Worm (Caenorhabditis elegans) whole organism, L4 larva: ENCODE measurements around the gene C01G5.4.

ENCODE experiments used
- F37D6.2 ChIP-seq: sonication (generic microtip); optimal IDR thresholded peaks from 2 replicates; lab custom pipeline; 2016; ENCODE audit warnings: mild to moderate bottlenecking, missing genetic modification characterization, missing compliant biosample characterization
- F49E8.2 ChIP-seq: sonication (generic microtip); optimal IDR thresholded peaks from 2 replicates; lab custom pipeline; 2016; ENCODE audit warnings: missing compliant biosample characterization, mild to moderate bottlenecking, missing genetic modification characterization, borderline replicate concordance
- Y48G9A.11 ChIP-seq: fragments of 200-800 bp; sonication (Bioruptor generic); IDR thresholded peaks from 2 replicates; pipeline ENCODE4 v1.3.6; 2022; ENCODE audit warnings: missing genetic modification reagents, missing genetic modification characterization, missing compliant biosample characterization
- Y5F2A.4 ChIP-seq: fragments of 200-800 bp; sonication (Bioruptor generic); optimal IDR thresholded peaks from 2 replicates; lab custom pipeline; 2018; ENCODE audit warnings: mild to moderate bottlenecking, missing genetic modification characterization, missing compliant biosample characterization
- aha-1 ChIP-seq: fragments of 150-350 bp; peaks from one replicate; lab custom pipeline; 2014; ENCODE audit warnings: missing biosample characterization, missing genetic modification characterization
- aly-2 ChIP-seq: sonication (generic microtip); optimal IDR thresholded peaks from 2 replicates; lab custom pipeline; 2018; ENCODE audit warnings: missing biosample characterization, missing genetic modification characterization
- attf-4 ChIP-seq: sonication (generic microtip); optimal IDR thresholded peaks from 3 replicates; lab custom pipeline; 2017; ENCODE audit warnings: missing biosample characterization, missing genetic modification characterization
- ceh-20 ChIP-seq: fragments of 200-800 bp; sonication (Bioruptor generic); IDR thresholded peaks from 2 replicates; pipeline ENCODE4 v1.3.6; 2022; ENCODE audit warnings: missing genetic modification reagents, missing genetic modification characterization, missing compliant biosample characterization
- ceh-32 ChIP-seq: sonication (generic microtip); optimal IDR thresholded peaks from 2 replicates; lab custom pipeline; 2016; ENCODE audit warnings: mild to moderate bottlenecking, missing genetic modification characterization, missing compliant biosample characterization; ENCODE audit not compliant: poor library complexity
- ceh-44 ChIP-seq: fragments of 200-800 bp; sonication (Bioruptor generic); IDR thresholded peaks from 2 replicates; pipeline ENCODE4 v1.3.6; 2022; ENCODE audit warnings: missing genetic modification reagents, missing genetic modification characterization, missing compliant biosample characterization
- cey-2 ChIP-seq: sonication (generic microtip); optimal IDR thresholded peaks from 3 replicates; lab custom pipeline; 2017; ENCODE audit warnings: missing genetic modification characterization, mild to moderate bottlenecking, missing compliant biosample characterization, antibody characterized with exemption, borderline replicate concordance; ENCODE audit not compliant: insufficient read depth
- daf-12 ChIP-seq: fragments of 150-350 bp; optimal IDR thresholded peaks from 2 replicates; lab custom pipeline; 2014; ENCODE audit warnings: missing biosample characterization, missing genetic modification reagents, missing genetic modification characterization
- daf-16 ChIP-seq, 3 experiments: sonication (generic microtip); optimal IDR thresholded peaks; 2 replicates each; lab custom pipeline; 2016 to 2017; ENCODE audit warnings: missing genetic modification characterization in 3 of 3, missing genetic modification reagents in 3 of 3, mild to moderate bottlenecking in 2 of 3, missing compliant biosample characterization in 2 of 3, missing biosample characterization in 1 of 3, moderate library complexity in 1 of 3
- dmd-6 ChIP-seq: fragments of 200-800 bp; sonication (Bioruptor generic); IDR thresholded peaks from 2 replicates; pipeline ENCODE4 v1.3.6; 2022; ENCODE audit warnings: missing genetic modification reagents, missing genetic modification characterization, missing compliant biosample characterization
- dmd-9 ChIP-seq: fragments of 200-800 bp; sonication (Bioruptor generic); IDR thresholded peaks from 2 replicates; pipeline ENCODE4 v1.3.6; 2022; ENCODE audit warnings: missing genetic modification reagents, missing genetic modification characterization, missing compliant biosample characterization
- duxl-1 ChIP-seq: sonication (generic microtip); optimal IDR thresholded peaks from 2 replicates; lab custom pipeline; 2016; ENCODE audit warnings: mild to moderate bottlenecking, missing genetic modification characterization, moderate library complexity, missing compliant biosample characterization; ENCODE audit not compliant: poor library complexity
- egl-43 ChIP-seq: fragments of 200-800 bp; sonication (Bioruptor generic); IDR thresholded peaks from 2 replicates; pipeline ENCODE4 v1.3.6; 2022; ENCODE audit warnings: missing genetic modification reagents, missing genetic modification characterization, missing compliant biosample characterization
- fkh-10 ChIP-seq: fragments of 150-350 bp; optimal IDR thresholded peaks from 2 replicates; lab custom pipeline; 2014; ENCODE audit warnings: missing biosample characterization, missing genetic modification reagents, missing genetic modification characterization
- hlh-30 ChIP-seq: sonication (generic microtip); optimal IDR thresholded peaks from 2 replicates; lab custom pipeline; 2017; ENCODE audit warnings: antibody characterized with exemption, mild to moderate bottlenecking, missing genetic modification characterization, missing compliant biosample characterization; ENCODE audit not compliant: insufficient read depth
- lin-15B ChIP-seq: fragments of 150-350 bp; sonication (generic microtip); optimal IDR thresholded peaks from 3 replicates; lab custom pipeline; 2014; ENCODE audit warnings: missing biosample characterization, missing genetic modification characterization
- lin-38 ChIP-seq: fragments of 200-800 bp; sonication (Bioruptor generic); IDR thresholded peaks from 2 replicates; pipeline ENCODE4 v1.3.6; 2022; ENCODE audit warnings: missing genetic modification reagents, missing genetic modification characterization, missing compliant biosample characterization
- lsy-2 ChIP-seq, 2 experiments: fragments of 150-350 bp in 1 of 2; sonication (generic microtip) in 1 of 2; optimal IDR thresholded peaks; 2 replicates each; lab custom pipeline; 2014 to 2017; ENCODE audit warnings: missing biosample characterization in 2 of 2, missing genetic modification characterization in 2 of 2
- nhr-11 ChIP-seq: fragments of 150-350 bp; optimal IDR thresholded peaks from 2 replicates; lab custom pipeline; 2014; ENCODE audit warnings: missing biosample characterization, missing genetic modification characterization
- nhr-28 ChIP-seq: fragments of 150-350 bp; optimal IDR thresholded peaks from 2 replicates; lab custom pipeline; 2014; ENCODE audit warnings: missing biosample characterization, missing genetic modification characterization
- nhr-48 ChIP-seq: sonication (generic microtip); optimal IDR thresholded peaks from 2 replicates; lab custom pipeline; 2016; ENCODE audit warnings: mild to moderate bottlenecking, missing genetic modification characterization, missing compliant biosample characterization
- nhr-76 ChIP-seq: fragments of 150-350 bp; optimal IDR thresholded peaks from 2 replicates; lab custom pipeline; 2014; ENCODE audit warnings: missing biosample characterization, missing genetic modification characterization
- nhr-77 ChIP-seq: fragments of 150-350 bp; optimal IDR thresholded peaks from 2 replicates; lab custom pipeline; 2014; ENCODE audit warnings: missing biosample characterization, missing genetic modification characterization
- rbr-2 ChIP-seq: sonication (generic microtip); optimal IDR thresholded peaks from 2 replicates; lab custom pipeline; 2016; ENCODE audit warnings: missing genotype, missing genetic modification characterization, missing compliant biosample characterization
- set-16 ChIP-seq: fragments of 200-800 bp; sonication (Bioruptor generic); IDR thresholded peaks from 2 replicates; pipeline ENCODE4 v1.3.6; 2022; ENCODE audit warnings: missing genetic modification reagents, missing genetic modification characterization, missing compliant biosample characterization
- snpc-4 ChIP-seq: fragments of 150-350 bp; optimal IDR thresholded peaks from 2 replicates; lab custom pipeline; 2014; ENCODE audit warnings: missing biosample characterization, missing genetic modification characterization
- tag-97 ChIP-seq: fragments of 200-800 bp; sonication (Bioruptor generic); IDR thresholded peaks from 2 replicates; pipeline ENCODE4 v1.3.6; 2022; ENCODE audit warnings: missing genetic modification characterization, missing compliant biosample characterization
- unc-62 ChIP-seq, 3 experiments: fragments of 150-350 bp in 1 of 3; sonication (generic microtip); optimal IDR thresholded peaks in 2 of 3; peaks in 1 of 3; 1 replicate in 1 of 3; 2 replicates in 2 of 3; lab custom pipeline; 2014 to 2017; ENCODE audit warnings: missing biosample characterization in 3 of 3, missing genetic modification characterization in 3 of 3, missing genetic modification reagents in 3 of 3, missing genotype in 1 of 3
- zip-11 ChIP-seq: fragments of 200-800 bp; sonication (Bioruptor generic); IDR thresholded peaks from 2 replicates; pipeline ENCODE4 v1.3.6; 2022; ENCODE audit warnings: missing genetic modification characterization, missing compliant biosample characterization
- zip-2 ChIP-seq: fragments of 150-350 bp; optimal IDR thresholded peaks from 2 replicates; lab custom pipeline; 2014; ENCODE audit warnings: missing biosample characterization, missing genetic modification characterization

Gene C01G5.4

DNA sequence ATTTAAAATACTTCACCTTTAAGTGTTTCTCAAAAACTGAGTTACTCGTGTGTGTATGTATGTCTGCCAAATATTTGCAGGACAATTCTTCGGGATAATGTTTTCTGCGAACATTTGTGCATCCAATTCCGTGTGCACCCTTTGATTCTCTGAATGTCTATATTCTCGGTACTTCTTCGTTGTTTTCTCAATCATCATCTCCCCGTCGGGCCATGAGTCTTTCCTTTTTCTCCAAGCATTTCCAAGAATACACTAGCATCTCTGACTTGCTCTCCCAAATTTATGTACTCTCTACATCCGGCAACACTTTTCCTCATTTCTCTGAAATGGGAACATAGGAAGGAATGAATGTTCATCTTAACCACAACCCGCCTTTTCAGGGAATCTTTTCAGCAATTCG is 16.9 kb upstream of the C01G5.4 start:
- TF ChIP-seq cey-2 (tag; lab: Kevin White, UChicago) (no peak), fkh-10 (GFP tag; lab: Kevin White, UChicago) (peak; percentile 32), zip-11 (no peak), lsy-2 (tag; optimal IDR thresholded peaks at IDR 0.05; lab: Kevin White, UChicago) (peak in 1 of 2 experiments; percentile 66), Y48G9A.11 (GFP tag; lab: Robert Waterston, UW) (no peak), F37D6.2 (tag; lab: Kevin White, UChicago) (peak; percentile 77), unc-62 (GFP tag; optimal IDR thresholded peaks at IDR 0.05 in 1 of 2; lab: Kevin White, UChicago) (peak in 1 of 2 experiments; percentile 80), unc-62 (tag; optimal IDR thresholded peaks at IDR 0.05; lab: Kevin White, UChicago) (no peak), set-16 (GFP tag; lab: Robert Waterston, UW) (no peak), rbr-2 (tag; lab: Kevin White, UChicago) (peak; percentile 26), Y5F2A.4 (no peak), zip-2 (tag; lab: Kevin White, UChicago) (no peak), lin-15B (tag; lab: Kevin White, UChicago) (no peak), nhr-11 (tag; lab: Kevin White, UChicago) (peak; percentile 69), aha-1 (tag; lab: Kevin White, UChicago) (peak; percentile 93), dmd-9 (GFP tag; lab: Robert Waterston, UW) (no peak), nhr-48 (tag; lab: Kevin White, UChicago) (peak; percentile 35)

ce11 chrIV:6517859-6518258 is 13.7 kb upstream of the C01G5.4 start, which contains the start of gene C01G5.7:
TSS of gene C01G5.7 (plus strand) at chrIV:6518159.
- TF ChIP-seq egl-43 (GFP tag; lab: Robert Waterston, UW), result no peak
- TF ChIP-seq, all 104 proteins: peak for 0

ce11 chrIV:6519593-6519992 is 12.0 kb upstream of the C01G5.4 start, which contains the start of gene C01G5.9:
TSS of gene C01G5.9 (plus strand) at chrIV:6519893.
- TF ChIP-seq nhr-28 (tag; lab: Kevin White, UChicago) (no peak), nhr-77 (tag; lab: Kevin White, UChicago) (no peak), nhr-76 (tag; lab: Kevin White, UChicago) (no peak), unc-62 (GFP tag; optimal IDR thresholded peaks at IDR 0.05 in 1 of 2; lab: Kevin White, UChicago) (no peak), unc-62 (tag; optimal IDR thresholded peaks at IDR 0.05; lab: Kevin White, UChicago) (no peak), snpc-4 (no peak), dmd-6 (GFP tag; lab: Robert Waterston, UW) (no peak), ceh-20 (GFP tag; lab: Robert Waterston, UW) (no peak), daf-16 (GFP tag; optimal IDR thresholded peaks at IDR 0.05; lab: Kevin White, UChicago) (no peak), daf-16 (tag; optimal IDR thresholded peaks at IDR 0.05; lab: Kevin White, UChicago) (no peak), zip-11 (no peak), ceh-44 (no peak), fkh-10 (GFP tag; lab: Kevin White, UChicago) (no peak), F49E8.2 (tag; lab: Kevin White, UChicago) (no peak), daf-12 (tag; lab: Kevin White, UChicago) (no peak), duxl-1 (tag; lab: Kevin White, UChicago) (no peak), aly-2 (tag; lab: Kevin White, UChicago) (no peak), tag-97 (no peak), attf-4 (tag; lab: Kevin White, UChicago) (no peak), ceh-32 (tag; lab: Kevin White, UChicago) (no peak)

ce11 chrIV:6522305-6522917 is 9.1 kb upstream of the C01G5.4 start, which contains the start of gene ddi-1:
TSS of gene ddi-1 (plus strand) at chrIV:6522867.
- TF ChIP-seq hlh-30 (tag; lab: Kevin White, UChicago) (peak; percentile 82), lin-38 (GFP tag; lab: Robert Waterston, UW) (peak; percentile 33), attf-4 (tag; lab: Kevin White, UChicago) (no peak)
